Worm (Caenorhabditis elegans) whole organism, early embryonic: Measurements from ENCODE around the gene csq-1.
A peak's percentile ranks its signal among the peaks of the same experiment; 100 is the strongest.

Source experiments
- B0310.2 ChIP-seq: sonication (generic microtip); optimal IDR thresholded peaks from 2 replicates; lab custom pipeline; 2016; ENCODE audit warnings: mild to moderate bottlenecking, missing genetic modification characterization, missing compliant biosample characterization
- aly-1 ChIP-seq: sonication (generic microtip); optimal IDR thresholded peaks from 2 replicates; lab custom pipeline; 2016; ENCODE audit warnings: missing genetic modification characterization, missing compliant biosample characterization
- ama-1 ChIP-seq: fragments of 150-350 bp; optimal IDR thresholded peaks from 2 replicates; lab custom pipeline; 2014
- ceh-36 ChIP-seq: sonication (generic microtip); optimal IDR thresholded peaks from 2 replicates; lab custom pipeline; 2016; ENCODE audit warnings: missing genetic modification characterization, inconsistent platforms, missing compliant biosample characterization
- ets-7 ChIP-seq: sonication (generic microtip); optimal IDR thresholded peaks from 2 replicates; lab custom pipeline; 2016; ENCODE audit warnings: missing genotype, missing genetic modification characterization, missing compliant biosample characterization
- hmbx-1 ChIP-seq: sonication (generic microtip); optimal IDR thresholded peaks from 2 replicates; lab custom pipeline; 2016; ENCODE audit warnings: mild to moderate bottlenecking, missing genetic modification characterization, missing compliant biosample characterization
- hmg-4 ChIP-seq: fragments of 200-800 bp; sonication (Bioruptor generic); optimal IDR thresholded peaks from 2 replicates; lab custom pipeline; 2018; ENCODE audit warnings: mild to moderate bottlenecking, missing genetic modification characterization, missing compliant biosample characterization
- pes-1 ChIP-seq: fragments of 200-800 bp; sonication (Bioruptor generic); IDR thresholded peaks from 2 replicates; pipeline ENCODE4 v1.3.6; 2022; ENCODE audit warnings: missing genetic modification reagents, missing genetic modification characterization, missing compliant biosample characterization
- sea-1 ChIP-seq: fragments of 200-800 bp; sonication (Bioruptor generic); conservative IDR thresholded peaks from 2 replicates; pipeline ENCODE4 v1.3.6; 2022; ENCODE audit warnings: missing genetic modification characterization, missing compliant biosample characterization
- tra-4 ChIP-seq: sonication (generic microtip); optimal IDR thresholded peaks from 2 replicates; lab custom pipeline; 2017; ENCODE audit warnings: missing genetic modification characterization, missing compliant biosample characterization

DNA sequence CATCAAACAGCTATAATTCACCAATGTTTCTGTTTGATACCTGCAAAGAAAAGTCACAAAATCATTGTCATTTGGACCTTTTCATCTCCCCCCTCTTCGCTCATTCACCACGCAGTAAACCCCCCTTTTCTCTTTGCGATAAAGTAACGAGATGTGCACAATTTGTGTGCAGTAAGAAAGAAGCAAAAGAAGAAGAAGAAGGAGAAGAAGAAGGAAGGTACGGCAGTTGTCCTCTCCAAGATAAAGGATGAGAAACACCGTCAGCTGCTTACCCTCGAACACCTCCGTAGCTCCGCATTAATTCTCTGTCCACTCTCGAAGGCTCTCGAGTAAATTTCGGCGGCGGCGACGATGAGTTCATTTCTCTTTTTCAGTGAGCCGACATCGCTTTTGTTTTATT, 31.2 kb upstream of the csq-1 start:
- TF ChIP-seq aly-1 (tag; lab: Kevin White, UChicago) (no peak), B0310.2 (tag; lab: Kevin White, UChicago) (no peak), ama-1 (lab: Kevin White, UChicago) (no peak), hmg-4 (GFP tag; lab: Kevin White, UChicago) (peak; percentile 26), tra-4 (tag; lab: Kevin White, UChicago) (no peak), pes-1 (GFP tag; lab: Robert Waterston, UW) (no peak), ceh-36 (no peak), ets-7 (no peak), sea-1 (no peak), hmbx-1 (no peak)
